Worm (Caenorhabditis elegans): Measurements from ENCODE around the gene ubxn-6.
"Not testable (repeated sequence)": the region's sequence is repeated elsewhere in the genome, so short reads cannot be mapped to it uniquely, and the experiment has no call there.

ce11 chrIV:4784687-4785086, 24.6 kb downstream of the ubxn-6 start:
- not testable (repeated sequence) for TF ChIP-seq pqm-1 (tag; optimal IDR thresholded peaks at IDR 0.05); fos-1 (tag; optimal IDR thresholded peaks at IDR 0.05); hlh-30 (tag; optimal IDR thresholded peaks at IDR 0.05; ENCODE audit: insufficient read depth); ztf-7 (tag; optimal IDR thresholded peaks at IDR 0.05); aly-2 (tag; optimal IDR thresholded peaks at IDR 0.05); mxl-3 (GFP tag; optimal IDR thresholded peaks at IDR 0.05); nhr-6 (tag; optimal IDR thresholded peaks at IDR 0.05); lsy-2 (tag; optimal IDR thresholded peaks at IDR 0.05); nhr-11 (tag; optimal IDR thresholded peaks at IDR 0.05); nhr-41 (GFP tag; IDR thresholded peaks at IDR 0.05); fkh-10 (GFP tag; optimal IDR thresholded peaks at IDR 0.05); nhr-237 (tag; optimal IDR thresholded peaks at IDR 0.05); nhr-77 (tag; optimal IDR thresholded peaks at IDR 0.05); snpc-4 (tag; optimal IDR thresholded peaks at IDR 0.05)

Measured in whole organism, L4 larva.